Fruit fly (Drosophila melanogaster) whole organism, embryonic: ENCODE results near the gene CG33631.
A peak's percentile ranks its signal among the peaks of the same experiment; 100 is the strongest.

ENCODE experiments used
- Awh ChIP-seq: fragments of 200-800 bp; sonication (Bioruptor generic); IDR thresholded peaks from 2 replicates; pipeline ENCODE4, ENCODE4 v1.3.6; 2022; ENCODE audit warnings: missing biosample characterization, missing genetic modification characterization
- C15 ChIP-seq: fragments of 200-800 bp; sonication (Bioruptor generic); IDR thresholded peaks from 3 replicates; pipeline ENCODE4 v1.3.6; 2022; ENCODE audit warnings: missing biosample characterization, missing genetic modification characterization
- CG10147 ChIP-seq: fragments of 200-800 bp; sonication (Bioruptor generic); optimal IDR thresholded peaks from 2 replicates; lab custom pipeline; 2019; ENCODE audit warnings: missing biosample characterization, mild to moderate bottlenecking, missing genetic modification characterization, moderate library complexity
- CG11085 ChIP-seq: fragments of 200-800 bp; sonication (Bioruptor generic); IDR thresholded peaks from 2 replicates; pipeline ENCODE4 v1.3.6; 2022; ENCODE audit warnings: missing biosample characterization, missing genetic modification characterization
- CG11695 ChIP-seq: fragments of 200-800 bp; sonication (Bioruptor generic); IDR thresholded peaks from 3 replicates; pipeline ENCODE4 v1.3.6; 2022; ENCODE audit warnings: missing biosample characterization, missing genetic modification characterization
- CG1233 ChIP-seq: fragments of 200-800 bp; sonication (Bioruptor generic); optimal IDR thresholded peaks from 4 replicates; lab custom pipeline; 2018; ENCODE audit warnings: missing biosample characterization, mild to moderate bottlenecking, missing genetic modification characterization
- CG13894 ChIP-seq: fragments of 200-800 bp; sonication (Bioruptor generic); optimal IDR thresholded peaks from 3 replicates; lab custom pipeline; 2018; ENCODE audit warnings: missing biosample characterization, mild to moderate bottlenecking, missing genetic modification characterization, moderate library complexity
- CG1603 ChIP-seq: fragments of 200-800 bp; sonication (Bioruptor generic); optimal IDR thresholded peaks from 2 replicates; lab custom pipeline; 2019; ENCODE audit warnings: missing biosample characterization, mild to moderate bottlenecking, missing genetic modification characterization, moderate library complexity
- CG16863 ChIP-seq: fragments of 200-800 bp; sonication (Bioruptor generic); optimal IDR thresholded peaks from 3 replicates; lab custom pipeline; 2016; ENCODE audit warnings: missing biosample characterization, missing genetic modification characterization
- CG18764 ChIP-seq: fragments of 200-800 bp; sonication (Bioruptor generic); optimal IDR thresholded peaks from 3 replicates; lab custom pipeline; 2016; ENCODE audit warnings: missing biosample characterization, missing genetic modification characterization
- CG2129 ChIP-seq: fragments of 200-800 bp; sonication (Bioruptor generic); IDR thresholded peaks from 2 replicates; pipeline ENCODE4 v1.3.6; 2022; ENCODE audit warnings: missing biosample characterization, missing genetic modification characterization; ENCODE audit not compliant: partially characterized antibody
- CG30403 ChIP-seq: fragments of 200-800 bp; sonication (Bioruptor generic); optimal IDR thresholded peaks from 3 replicates; lab custom pipeline; 2016; ENCODE audit warnings: missing biosample characterization, missing genetic modification characterization
- CG32772 ChIP-seq: fragments of 200-800 bp; sonication (Bioruptor generic); IDR thresholded peaks from 2 replicates; pipeline ENCODE4 v1.3.6; 2022; ENCODE audit warnings: missing biosample characterization, missing genetic modification characterization
- CG33213 ChIP-seq: fragments of 200-800 bp; sonication (Bioruptor generic); optimal IDR thresholded peaks from 3 replicates; lab custom pipeline; 2016; ENCODE audit warnings: missing biosample characterization, missing genetic modification characterization
- CG3847 ChIP-seq: fragments of 200-800 bp; sonication (Bioruptor generic); IDR thresholded peaks from 2 replicates; pipeline ENCODE4 v1.3.6; 2022; ENCODE audit warnings: missing biosample characterization, missing genetic modification characterization
- CG4730 ChIP-seq: fragments of 200-800 bp; sonication (Bioruptor generic); IDR thresholded peaks from 2 replicates; pipeline ENCODE4 v1.3.6; 2022; ENCODE audit warnings: missing biosample characterization, missing genetic modification characterization
- CG4820 ChIP-seq: fragments of 200-800 bp; sonication (Bioruptor generic); optimal IDR thresholded peaks from 3 replicates; lab custom pipeline; 2016; ENCODE audit warnings: missing biosample characterization, missing genetic modification characterization
- CG6683 ChIP-seq: fragments of 200-800 bp; sonication (Bioruptor generic); optimal IDR thresholded peaks from 2 replicates; lab custom pipeline; 2017; ENCODE audit warnings: missing biosample characterization, mild to moderate bottlenecking, missing genetic modification characterization, missing genetic modification reagents
- CG6854 ChIP-seq: fragments of 200-800 bp; sonication (Bioruptor generic); optimal IDR thresholded peaks from 3 replicates; lab custom pipeline; 2017; ENCODE audit warnings: missing biosample characterization, mild to moderate bottlenecking, missing genetic modification characterization
- CG7357 ChIP-seq: fragments of 200-800 bp; sonication (Bioruptor generic); IDR thresholded peaks from 3 replicates; pipeline ENCODE4 v1.3.6; 2022; ENCODE audit warnings: missing biosample characterization, missing genetic modification characterization
- CG9215 ChIP-seq: fragments of 200-800 bp; sonication (Bioruptor generic); IDR thresholded peaks from 2 replicates; pipeline ENCODE4 v1.3.6; 2022; ENCODE audit warnings: missing biosample characterization, missing genetic modification characterization
- CG9727 ChIP-seq: fragments of 200-800 bp; sonication (Bioruptor generic); optimal IDR thresholded peaks from 3 replicates; lab custom pipeline; 2017; ENCODE audit warnings: missing biosample characterization, mild to moderate bottlenecking, missing genetic modification characterization
- CHES-1-like ChIP-seq: fragments of 200-800 bp; sonication (Bioruptor generic); optimal IDR thresholded peaks from 2 replicates; lab custom pipeline; 2016; ENCODE audit warnings: missing biosample characterization, missing genetic modification characterization
- CrebB ChIP-seq: fragments of 200-800 bp; sonication (Bioruptor generic); optimal IDR thresholded peaks from 3 replicates; lab custom pipeline; 2018; ENCODE audit warnings: missing biosample characterization, mild to moderate bottlenecking, missing genetic modification characterization
- Dad ChIP-seq: fragments of 200-800 bp; sonication (Bioruptor generic); optimal IDR thresholded peaks from 3 replicates; lab custom pipeline; 2016; ENCODE audit warnings: missing biosample characterization, missing genetic modification characterization
- Dip2 ChIP-seq: fragments of 200-800 bp; sonication (Bioruptor generic); IDR thresholded peaks from 2 replicates; pipeline ENCODE4 v1.3.6; 2022; ENCODE audit warnings: missing biosample characterization, missing genetic modification characterization
- E2f2 ChIP-seq: fragments of 200-800 bp; sonication (Bioruptor generic); IDR thresholded peaks from 2 replicates; pipeline ENCODE4 v1.3.6; 2022; ENCODE audit warnings: missing biosample characterization, missing genetic modification characterization
- H2.0 ChIP-seq: fragments of 200-800 bp; sonication (Bioruptor generic); IDR thresholded peaks from 2 replicates; pipeline ENCODE4 v1.3.6; 2022; ENCODE audit warnings: missing biosample characterization, missing genetic modification characterization
- Hey ChIP-seq: fragments of 200-800 bp; sonication (Bioruptor generic); optimal IDR thresholded peaks from 3 replicates; lab custom pipeline; 2018; ENCODE audit warnings: missing biosample characterization, mild to moderate bottlenecking, missing genetic modification characterization
- Jarid2 ChIP-seq: fragments of 200-800 bp; sonication (Bioruptor generic); optimal IDR thresholded peaks from 3 replicates; lab custom pipeline; 2017; ENCODE audit warnings: mild to moderate bottlenecking, missing biosample characterization, missing genetic modification reagents, missing genetic modification characterization
- Pdp1 ChIP-seq, 2 experiments: fragments of 200-800 bp; sonication (Bioruptor generic); optimal IDR thresholded peaks; 3 replicates each; lab custom pipeline; 2016; ENCODE audit warnings: missing biosample characterization in 2 of 2, missing genetic modification characterization in 2 of 2, mild to moderate bottlenecking in 1 of 2, moderate library complexity in 1 of 2
- Sox100B ChIP-seq: fragments of 200-800 bp; sonication (Bioruptor generic); optimal IDR thresholded peaks from 3 replicates; lab custom pipeline; 2018; ENCODE audit warnings: missing biosample characterization, mild to moderate bottlenecking, missing genetic modification characterization
- bab2 ChIP-seq: fragments of 200-800 bp; sonication (Bioruptor generic); optimal IDR thresholded peaks from 2 replicates; lab custom pipeline; 2016; ENCODE audit warnings: missing biosample characterization, missing genetic modification characterization
- chinmo ChIP-seq: fragments of 200-800 bp; sonication (Bioruptor generic); IDR thresholded peaks from 4 replicates; pipeline ENCODE4 v1.3.6; 2022; ENCODE audit warnings: missing biosample characterization, missing genetic modification characterization; ENCODE audit not compliant: partially characterized antibody
- corto ChIP-seq: fragments of 200-800 bp; sonication (Bioruptor generic); optimal IDR thresholded peaks from 2 replicates; lab custom pipeline; 2016; ENCODE audit warnings: missing biosample characterization, mild to moderate bottlenecking, missing genetic modification characterization, moderate library complexity
- dimm ChIP-seq: fragments of 200-800 bp; sonication (Bioruptor generic); IDR thresholded peaks from 2 replicates; pipeline ENCODE4 v1.3.6; 2022; ENCODE audit warnings: missing biosample characterization, missing genetic modification characterization
- dm ChIP-seq: fragments of 200-800 bp; sonication (Bioruptor generic); optimal IDR thresholded peaks from 3 replicates; lab custom pipeline; 2016; ENCODE audit warnings: missing biosample characterization, missing genetic modification characterization
- dmrt99B ChIP-seq: fragments of 200-800 bp; sonication (Bioruptor generic); optimal IDR thresholded peaks from 2 replicates; lab custom pipeline; 2018; ENCODE audit warnings: missing biosample characterization, mild to moderate bottlenecking, missing genetic modification characterization, moderate library complexity
- jing ChIP-seq: fragments of 200-800 bp; sonication (Bioruptor generic); optimal IDR thresholded peaks from 2 replicates; lab custom pipeline; 2018; ENCODE audit warnings: missing biosample characterization, mild to moderate bottlenecking, missing genetic modification characterization
- lab ChIP-seq: fragments of 200-800 bp; sonication (Bioruptor generic); optimal IDR thresholded peaks from 3 replicates; lab custom pipeline; 2017; ENCODE audit warnings: missing biosample characterization, missing genetic modification characterization, mild to moderate bottlenecking, moderate library complexity, missing genetic modification reagents
- lbe ChIP-seq: fragments of 200-800 bp; sonication (Bioruptor generic); optimal IDR thresholded peaks from 2 replicates; lab custom pipeline; 2016; ENCODE audit warnings: missing biosample characterization, mild to moderate bottlenecking, missing genetic modification characterization
- lilli ChIP-seq: fragments of 200-800 bp; sonication (Bioruptor generic); optimal IDR thresholded peaks from 3 replicates; lab custom pipeline; 2016; ENCODE audit warnings: missing biosample characterization, missing genetic modification characterization
- mam ChIP-seq: fragments of 200-800 bp; sonication (Bioruptor generic); optimal IDR thresholded peaks from 3 replicates; lab custom pipeline; 2016; ENCODE audit warnings: missing biosample characterization, missing genetic modification characterization
- pita ChIP-seq: fragments of 200-800 bp; sonication (Bioruptor generic); optimal IDR thresholded peaks from 2 replicates; lab custom pipeline; 2017; ENCODE audit warnings: missing biosample characterization, mild to moderate bottlenecking, missing genetic modification characterization
- pros ChIP-seq: fragments of 200-800 bp; sonication (Bioruptor generic); optimal IDR thresholded peaks from 3 replicates; lab custom pipeline; 2019; ENCODE audit warnings: missing biosample characterization, mild to moderate bottlenecking, missing genetic modification characterization, moderate library complexity
- sd ChIP-seq: fragments of 200-800 bp; sonication (Bioruptor generic); optimal IDR thresholded peaks from 3 replicates; lab custom pipeline; 2018; ENCODE audit warnings: missing biosample characterization, mild to moderate bottlenecking, missing genetic modification characterization, moderate library complexity
- sens ChIP-seq: fragments of 200-800 bp; sonication (Bioruptor generic); peaks from one replicate; lab custom pipeline; 2016; ENCODE audit warnings: missing biosample characterization, missing genetic modification characterization
- sens-2 ChIP-seq: fragments of 200-800 bp; sonication (Bioruptor generic); IDR thresholded peaks from 2 replicates; pipeline ENCODE4 v1.3.6; 2022; ENCODE audit warnings: missing biosample characterization, missing genetic modification characterization
- slou ChIP-seq: fragments of 200-800 bp; sonication (Bioruptor generic); optimal IDR thresholded peaks from 3 replicates; lab custom pipeline; 2016; ENCODE audit warnings: missing biosample characterization, missing genetic modification characterization
- sr ChIP-seq: fragments of 200-800 bp; sonication (Bioruptor generic); IDR thresholded peaks from 3 replicates; pipeline ENCODE4 v1.3.6; 2022; ENCODE audit warnings: missing biosample characterization, missing genetic modification characterization
- tup ChIP-seq: fragments of 200-800 bp; sonication (Bioruptor generic); optimal IDR thresholded peaks from 2 replicates; lab custom pipeline; 2016; ENCODE audit warnings: missing biosample characterization, mild to moderate bottlenecking, missing genetic modification characterization, moderate library complexity

Gene CG33631

dm6 chr3R:10054278-10054975 is 9.4 kb upstream of the CG33631 start (continued):
- TF ChIP-seq Dip2 (GFP tag; lab: Robert Waterston, UW), result no peak
- TF ChIP-seq Hey, result peak; percentile 62
- TF ChIP-seq CG33213, result no peak
- peak; percentile 7 for TF ChIP-seq lab (GFP tag; lab: Kevin White, UChicago)
- peak; percentile 17 for TF ChIP-seq CG6854 (GFP tag; lab: Kevin White, UChicago)
- no peak for TF ChIP-seq CG9215 (GFP tag; lab: Robert Waterston, UW)
- TF ChIP-seq sens-2 (GFP tag; lab: Robert Waterston, UW), result no peak
- no peak for TF ChIP-seq slou (GFP tag; lab: Kevin White, UChicago)
- TF ChIP-seq Sox100B, result peak; percentile 5
- TF ChIP-seq C15 (GFP tag; lab: Robert Waterston, UW), result no peak
- no peak for TF ChIP-seq CG16863
- TF ChIP-seq pita (GFP tag; lab: Kevin White, UChicago), result no peak
- TF ChIP-seq bab2 (GFP tag; lab: Kevin White, UChicago), result no peak
- TF ChIP-seq CG9727 (GFP tag; lab: Kevin White, UChicago), result peak; percentile 19
- no peak for TF ChIP-seq Awh (GFP tag; lab: Robert Waterston, UW)
- TF ChIP-seq CG13894, result peak; percentile 34
- TF ChIP-seq E2f2 (GFP tag; lab: Robert Waterston, UW), result 0 out of 2 replicates have a peak, but pooled peaks have one; percentile 6
- no peak for TF ChIP-seq CG1603 (tag; lab: Kevin White, UChicago)
- TF ChIP-seq Dad (GFP tag; lab: Kevin White, UChicago), result no peak
- no peak for TF ChIP-seq CG11695 (GFP tag; lab: Robert Waterston, UW)
- TF ChIP-seq CG10147 (GFP tag; lab: Kevin White, UChicago), result no peak
- no peak for TF ChIP-seq CG18764
- peak; percentile 97 for TF ChIP-seq sd (tag; lab: Kevin White, UChicago)
- TF ChIP-seq lilli (GFP tag; lab: Kevin White, UChicago), result no peak
- no peak for TF ChIP-seq pros
- TF ChIP-seq CG11085 (GFP tag; lab: Robert Waterston, UW), result no peak
- TF ChIP-seq CG4730 (GFP tag; lab: Robert Waterston, UW), result no peak
- peak; percentile 39 for TF ChIP-seq lbe (GFP tag; lab: Kevin White, UChicago)
- 0 out of 4 replicates have a peak, but pooled peaks have one; percentile 44 for TF ChIP-seq chinmo (GFP tag; lab: Robert Waterston, UW)
- no peak for TF ChIP-seq sr (GFP tag; lab: Robert Waterston, UW)
- TF ChIP-seq CG6683 (GFP tag; lab: Kevin White, UChicago), result no peak
- no peak for TF ChIP-seq Pdp1 (GFP tag; optimal IDR thresholded peaks at IDR 0.05; lab: Kevin White, UChicago)
- peak; percentile 25 for TF ChIP-seq CG30403
- TF ChIP-seq CG1233, result peak; percentile 0
- TF ChIP-seq CrebB (tag; lab: Kevin White, UChicago), result peak; percentile 48
- no peak for TF ChIP-seq dm (GFP tag; lab: Kevin White, UChicago)
- TF ChIP-seq CG3847 (GFP tag; lab: Robert Waterston, UW), result no peak
- TF ChIP-seq CHES-1-like (GFP tag; lab: Kevin White, UChicago), result no peak
- no peak for TF ChIP-seq jing (GFP tag; lab: Kevin White, UChicago)
- peak; percentile 66 for TF ChIP-seq corto (GFP tag; lab: Kevin White, UChicago)
- TF ChIP-seq CG7357, result no peak
- TF ChIP-seq tup (GFP tag; lab: Kevin White, UChicago), result no peak
- TF ChIP-seq sens (GFP tag; lab: Kevin White, UChicago), result peak; percentile 41
- TF ChIP-seq Jarid2 (GFP tag; lab: Kevin White, UChicago), result no peak
- peak; percentile 19 for TF ChIP-seq dmrt99B (tag; lab: Kevin White, UChicago)
- TF ChIP-seq mam (GFP tag; lab: Kevin White, UChicago), result no peak
- no peak for TF ChIP-seq dimm (GFP tag; lab: Robert Waterston, UW)
- TF ChIP-seq H2.0, result no peak
- no peak for TF ChIP-seq CG4820 (GFP tag; lab: Kevin White, UChicago)
- TF ChIP-seq CG2129 (GFP tag; lab: Robert Waterston, UW), result no peak
- no peak for TF ChIP-seq CG32772 (GFP tag; lab: Robert Waterston, UW)
